Worm (Caenorhabditis elegans) whole organism, young adult: ENCODE measurements around the gene T08B6.9.

Experiments used
- C17E4.6 ChIP-seq: fragments of 200-800 bp; sonication (Bioruptor generic); IDR thresholded peaks from 2 replicates; pipeline ENCODE4 v1.3.6; 2022; ENCODE audit warnings: missing genetic modification reagents, missing genetic modification characterization, missing compliant biosample characterization
- D2030.7 ChIP-seq: fragments of 200-800 bp; sonication (Bioruptor generic); IDR thresholded peaks from 2 replicates; pipeline ENCODE4 v1.3.6; 2022; ENCODE audit warnings: missing genetic modification reagents, missing genetic modification characterization, missing compliant biosample characterization
- F23B12.7 ChIP-seq: sonication (generic microtip); optimal IDR thresholded peaks from 2 replicates; lab custom pipeline; 2017; ENCODE audit warnings: missing genetic modification characterization, mild to moderate bottlenecking, missing compliant biosample characterization, antibody characterized with exemption, moderate library complexity; ENCODE audit not compliant: insufficient read depth
- F33H1.4 ChIP-seq: fragments of 200-800 bp; sonication (Bioruptor generic); IDR thresholded peaks from 2 replicates; pipeline ENCODE4 v1.3.6; 2022; ENCODE audit warnings: missing genetic modification reagents, missing genetic modification characterization, missing compliant biosample characterization
- F39B2.1 ChIP-seq: fragments of 200-800 bp; sonication (Bioruptor generic); IDR thresholded peaks from 2 replicates; pipeline ENCODE4 v1.3.6; 2022; ENCODE audit warnings: missing genetic modification reagents, missing genetic modification characterization, missing compliant biosample characterization
- F52B5.7 ChIP-seq: sonication (generic microtip); optimal IDR thresholded peaks from 2 replicates; lab custom pipeline; 2016; ENCODE audit warnings: mild to moderate bottlenecking, missing genetic modification characterization, missing compliant biosample characterization
- F55B11.4 ChIP-seq: sonication (generic microtip); optimal IDR thresholded peaks from 2 replicates; lab custom pipeline; 2016; ENCODE audit warnings: missing compliant biosample characterization, missing genetic modification characterization, borderline replicate concordance; ENCODE audit not compliant: insufficient read depth
- T26A5.8 ChIP-seq: sonication (generic microtip); optimal IDR thresholded peaks from 2 replicates; lab custom pipeline; 2016; ENCODE audit warnings: missing genetic modification characterization, missing compliant biosample characterization
- Y53G8AR.9 ChIP-seq: fragments of 200-800 bp; sonication (Bioruptor generic); conservative IDR thresholded peaks from 2 replicates; pipeline ENCODE4 v1.3.6; 2022; ENCODE audit warnings: missing genetic modification reagents, missing genetic modification characterization, missing compliant biosample characterization
- ama-1 ChIP-seq, 3 experiments: fragments of 150-350 bp in 1 of 3; sonication (generic microtip) in 2 of 3; optimal IDR thresholded peaks; 2 replicates each; lab custom pipeline; 2014 to 2018; ENCODE audit warnings: missing biosample characterization in 2 of 3, missing genetic modification characterization in 2 of 3, missing genetic modification reagents in 2 of 3
- athp-1 ChIP-seq: sonication (generic microtip); optimal IDR thresholded peaks from 2 replicates; lab custom pipeline; 2017; ENCODE audit warnings: mild to moderate bottlenecking, missing genetic modification characterization, missing compliant biosample characterization
- attf-3 ChIP-seq: fragments of 200-800 bp; sonication (Bioruptor generic); conservative IDR thresholded peaks from 2 replicates; pipeline ENCODE4 v1.3.6; 2022; ENCODE audit warnings: missing genetic modification reagents, missing genetic modification characterization, missing compliant biosample characterization
- attf-6 ChIP-seq: fragments of 200-800 bp; sonication (Bioruptor generic); IDR thresholded peaks from 2 replicates; pipeline ENCODE4 v1.3.6; 2022; ENCODE audit warnings: missing genetic modification reagents, missing genetic modification characterization, missing compliant biosample characterization
- cebp-1 ChIP-seq, 2 experiments: fragments of 200-800 bp in 1 of 2; sonication (Bioruptor generic) in 1 of 2; sonication (generic microtip) in 1 of 2; IDR thresholded peaks in 1 of 2; optimal IDR thresholded peaks in 1 of 2; 2 replicates each; pipeline versions ENCODE4 v1.3.6 to Lab custom; 2017 to 2022; ENCODE audit warnings: missing compliant biosample characterization in 2 of 2, missing genetic modification characterization in 2 of 2, mild to moderate bottlenecking in 1 of 2, missing genetic modification reagents in 1 of 2, moderate library complexity in 1 of 2
- cebp-2 ChIP-seq: fragments of 200-800 bp; sonication (Bioruptor generic); IDR thresholded peaks from 2 replicates; pipeline ENCODE4 v1.3.6; 2022; ENCODE audit warnings: missing genetic modification characterization, missing compliant biosample characterization
- ceh-40 ChIP-seq: fragments of 200-800 bp; sonication (Bioruptor generic); IDR thresholded peaks from 2 replicates; pipeline ENCODE4 v1.3.6; 2022; ENCODE audit warnings: missing genetic modification characterization, missing compliant biosample characterization
- die-1 ChIP-seq: sonication (generic microtip); optimal IDR thresholded peaks from 2 replicates; lab custom pipeline; 2016; ENCODE audit warnings: missing genotype, mild to moderate bottlenecking, missing genetic modification characterization, missing compliant biosample characterization
- dpff-1 ChIP-seq: sonication (generic microtip); optimal IDR thresholded peaks from 2 replicates; lab custom pipeline; 2017; ENCODE audit warnings: mild to moderate bottlenecking, missing genetic modification characterization, missing compliant biosample characterization
- egrh-3 ChIP-seq: fragments of 200-800 bp; sonication (Bioruptor generic); IDR thresholded peaks from 2 replicates; pipeline ENCODE4 v1.3.6; 2022; ENCODE audit warnings: missing genetic modification reagents, missing genetic modification characterization, missing compliant biosample characterization
- ekl-4 ChIP-seq: fragments of 200-800 bp; sonication (Bioruptor generic); IDR thresholded peaks from 2 replicates; pipeline ENCODE4 v1.3.6; 2022; ENCODE audit warnings: missing genetic modification reagents, missing genetic modification characterization, missing compliant biosample characterization
- ets-4 ChIP-seq: fragments of 200-800 bp; sonication (Bioruptor generic); optimal IDR thresholded peaks from 2 replicates; lab custom pipeline; 2018; ENCODE audit warnings: mild to moderate bottlenecking, missing genetic modification characterization, missing compliant biosample characterization
- fkh-3 ChIP-seq: sonication (generic microtip); optimal IDR thresholded peaks from 2 replicates; lab custom pipeline; 2016; ENCODE audit warnings: mild to moderate bottlenecking, missing genetic modification characterization, missing compliant biosample characterization
- him-1 ChIP-seq: sonication (generic microtip); optimal IDR thresholded peaks from 2 replicates; lab custom pipeline; 2016; ENCODE audit warnings: missing genotype, missing genetic modification reagents, missing genetic modification characterization, missing compliant biosample characterization
- hlh-12 ChIP-seq: sonication (generic microtip); optimal IDR thresholded peaks from 2 replicates; lab custom pipeline; 2016; ENCODE audit warnings: missing genetic modification characterization, missing compliant biosample characterization
- hsf-1 ChIP-seq: fragments of 200-800 bp; sonication (Bioruptor generic); IDR thresholded peaks from 2 replicates; pipeline ENCODE4 v1.3.6; 2022; ENCODE audit warnings: missing genetic modification reagents, missing genetic modification characterization, missing compliant biosample characterization
- lin-26 ChIP-seq: fragments of 200-800 bp; sonication (Bioruptor generic); IDR thresholded peaks from 2 replicates; pipeline ENCODE4 v1.3.6; 2022; ENCODE audit warnings: missing genetic modification reagents, missing genetic modification characterization, missing compliant biosample characterization
- lir-1 ChIP-seq: fragments of 200-800 bp; sonication (Bioruptor generic); conservative IDR thresholded peaks from 2 replicates; pipeline ENCODE4 v1.3.6; 2022; ENCODE audit warnings: missing genetic modification reagents, missing genetic modification characterization, missing compliant biosample characterization
- lsy-27 ChIP-seq: sonication (generic microtip); optimal IDR thresholded peaks from 2 replicates; lab custom pipeline; 2017; ENCODE audit warnings: missing genetic modification characterization, mild to moderate bottlenecking, missing compliant biosample characterization, antibody characterized with exemption, missing genotype, borderline replicate concordance; ENCODE audit not compliant: insufficient read depth
- madf-8 ChIP-seq: fragments of 200-800 bp; sonication (Bioruptor generic); conservative IDR thresholded peaks from 2 replicates; pipeline ENCODE4 v1.3.6; 2022; ENCODE audit warnings: missing genetic modification reagents, missing genetic modification characterization, missing compliant biosample characterization
- mcd-1 ChIP-seq: fragments of 200-800 bp; sonication (Bioruptor generic); IDR thresholded peaks from 2 replicates; pipeline ENCODE4 v1.3.6; 2022; ENCODE audit warnings: missing genetic modification reagents, missing genetic modification characterization, missing compliant biosample characterization
- nfya-2 ChIP-seq: fragments of 200-800 bp; sonication (Bioruptor generic); IDR thresholded peaks from 2 replicates; pipeline ENCODE4 v1.3.6; 2022; ENCODE audit warnings: missing genetic modification reagents, missing genetic modification characterization, missing compliant biosample characterization
- nhr-80 ChIP-seq: sonication (generic microtip); optimal IDR thresholded peaks from 2 replicates; lab custom pipeline; 2016; ENCODE audit warnings: missing genetic modification characterization, missing compliant biosample characterization
- pbrm-1 ChIP-seq: fragments of 200-800 bp; sonication (Bioruptor generic); IDR thresholded peaks from 2 replicates; pipeline ENCODE4 v1.3.6; 2022; ENCODE audit warnings: missing genetic modification reagents, missing genetic modification characterization, missing compliant biosample characterization
- pha-4 ChIP-seq: fragments of 150-350 bp; sonication (generic microtip); optimal IDR thresholded peaks from 2 replicates; lab custom pipeline; 2014; ENCODE audit warnings: missing biosample characterization, missing genetic modification reagents, missing genetic modification characterization
- repo-1 ChIP-seq: sonication (generic microtip); optimal IDR thresholded peaks from 2 replicates; lab custom pipeline; 2017; ENCODE audit warnings: mild to moderate bottlenecking, missing genetic modification characterization, missing compliant biosample characterization
- rpc-1 ChIP-seq, 2 experiments: fragments of 150-350 bp in 1 of 2; sonication (generic microtip) in 1 of 2; optimal IDR thresholded peaks; 2 replicates each; lab custom pipeline; 2014 to 2018; ENCODE audit warnings: missing biosample characterization in 1 of 2, missing genetic modification characterization in 1 of 2, missing genetic modification reagents in 1 of 2, missing genotype in 1 of 2
- sdz-38 ChIP-seq: sonication (generic microtip); optimal IDR thresholded peaks from 2 replicates; lab custom pipeline; 2016; ENCODE audit warnings: missing genotype, missing genetic modification characterization, missing compliant biosample characterization
- snpc-3.4 ChIP-seq: sonication (generic microtip); optimal IDR thresholded peaks from 2 replicates; lab custom pipeline; 2017; ENCODE audit warnings: missing genetic modification characterization, mild to moderate bottlenecking, missing compliant biosample characterization, antibody characterized with exemption, moderate library complexity, missing genotype, missing genetic modification reagents
- snpc-4 ChIP-seq, 5 experiments: fragments of 150-350 bp in 1 of 5; sonication (generic microtip) in 4 of 5; optimal IDR thresholded peaks; 2 replicates each; lab custom pipeline; 2014 to 2018; ENCODE audit warnings: missing genetic modification characterization in 5 of 5, missing biosample characterization in 3 of 5, antibody characterized with exemption in 2 of 5, mild to moderate bottlenecking in 2 of 5, missing compliant biosample characterization in 2 of 5, missing genotype in 2 of 5, moderate library complexity in 2 of 5, missing genetic modification reagents in 1 of 5
- tbp1 ChIP-seq: fragments of 200-800 bp; sonication (Bioruptor generic); optimal IDR thresholded peaks from 2 replicates; lab custom pipeline; 2018; ENCODE audit warnings: mild to moderate bottlenecking, missing genetic modification characterization, missing compliant biosample characterization
- unc-62 ChIP-seq: fragments of 150-350 bp; optimal IDR thresholded peaks from 2 replicates; lab custom pipeline; 2014; ENCODE audit warnings: missing biosample characterization, missing genetic modification reagents, missing genetic modification characterization
- zfh-2 ChIP-seq: fragments of 200-800 bp; sonication (Bioruptor generic); conservative IDR thresholded peaks from 2 replicates; pipeline ENCODE4 v1.3.6; 2022; ENCODE audit warnings: missing genetic modification reagents, missing genetic modification characterization, missing compliant biosample characterization
- ztf-18 ChIP-seq: sonication (generic microtip); optimal IDR thresholded peaks from 2 replicates; lab custom pipeline; 2016; ENCODE audit warnings: missing genotype, mild to moderate bottlenecking, missing genetic modification characterization, missing compliant biosample characterization
- ztf-25 ChIP-seq: fragments of 200-800 bp; sonication (Bioruptor generic); IDR thresholded peaks from 2 replicates; pipeline ENCODE4 v1.3.6; 2022; ENCODE audit warnings: missing genetic modification reagents, missing genetic modification characterization, missing compliant biosample characterization
- ztf-26 ChIP-seq: sonication (generic microtip); optimal IDR thresholded peaks from 2 replicates; lab custom pipeline; 2017; ENCODE audit warnings: missing genetic modification characterization, missing compliant biosample characterization
- ztf-28 ChIP-seq: fragments of 200-800 bp; sonication (Bioruptor generic); IDR thresholded peaks from 2 replicates; pipeline ENCODE4 v1.3.6; 2022; ENCODE audit warnings: missing genetic modification reagents, missing genetic modification characterization, missing compliant biosample characterization

T08B6.9 gene

ce11 chrIV:4880634-4881033, 10.0 kb upstream of the T08B6.9 start (continued):
- peak; percentile 77 for TF ChIP-seq lir-1 (GFP tag; lab: Robert Waterston, UW)
- TF ChIP-seq die-1, result no peak
- TF ChIP-seq F23B12.7 (tag; lab: Kevin White, UChicago), result peak; percentile 73
- TF ChIP-seq ama-1 (optimal IDR thresholded peaks at IDR 0.05; lab: Kevin White, UChicago), result peak; percentile 48
- no peak for TF ChIP-seq ama-1 (GFP tag; optimal IDR thresholded peaks at IDR 0.05; lab: Kevin White, UChicago)
- peak; percentile 46 for TF ChIP-seq madf-8
- TF ChIP-seq D2030.7 (GFP tag; lab: Robert Waterston, UW), result peak; percentile 98
- no peak for TF ChIP-seq zfh-2 (GFP tag; lab: Robert Waterston, UW)
- peak; percentile 92 for TF ChIP-seq him-1 (tag; lab: Kevin White, UChicago)
- peak; percentile 40; the same call in 1 of the 2 replicates for TF ChIP-seq lin-26 (GFP tag; lab: Robert Waterston, UW)
- TF ChIP-seq F39B2.1 (GFP tag; lab: Robert Waterston, UW), result no peak; the same call in 1 of the 2 replicates
- TF ChIP-seq sdz-38 (tag; lab: Kevin White, UChicago), result no peak
- peak; percentile 99 for TF ChIP-seq snpc-4 (GFP tag; optimal IDR thresholded peaks at IDR 0.05; lab: Kevin White, UChicago)
- peak; percentile 98 to 99 (median 98) for TF ChIP-seq snpc-4 (tag; optimal IDR thresholded peaks at IDR 0.05; lab: Kevin White, UChicago)
- TF ChIP-seq F33H1.4 (GFP tag; lab: Robert Waterston, UW), result peak; percentile 65
- TF ChIP-seq ekl-4 (GFP tag; lab: Robert Waterston, UW), result peak; percentile 87
- TF ChIP-seq cebp-1 (GFP tag; IDR thresholded peaks at IDR 0.05; lab: Robert Waterston, UW), result no peak
- no peak for TF ChIP-seq cebp-1 (tag; optimal IDR thresholded peaks at IDR 0.05; lab: Kevin White, UChicago)
- TF ChIP-seq nfya-2 (GFP tag; lab: Robert Waterston, UW), result no peak
- TF ChIP-seq Y53G8AR.9 (GFP tag; lab: Robert Waterston, UW), result peak; percentile 78
- peak; percentile 97 for TF ChIP-seq snpc-3.4 (tag; lab: Kevin White, UChicago)

- TF ChIP-seq dpff-1 (tag; lab: Kevin White, UChicago) (no peak), athp-1 (tag; lab: Kevin White, UChicago) (no peak), fkh-3 (tag; lab: Kevin White, UChicago) (no peak), ztf-25 (GFP tag; lab: Robert Waterston, UW) (no peak), unc-62 (GFP tag; lab: Kevin White, UChicago) (no peak), T26A5.8 (tag; lab: Kevin White, UChicago) (no peak), repo-1 (no peak), sdz-38 (tag; lab: Kevin White, UChicago) (no peak), pbrm-1 (GFP tag; lab: Robert Waterston, UW) (no peak), F52B5.7 (no peak), ztf-26 (tag; lab: Kevin White, UChicago) (no peak), nhr-80 (tag; lab: Kevin White, UChicago) (no peak), ets-4 (no peak), ztf-28 (GFP tag; lab: Robert Waterston, UW) (no peak), attf-3 (GFP tag; lab: Robert Waterston, UW) (no peak), ceh-40 (GFP tag; lab: Robert Waterston, UW) (no peak)
Observed at ce11 chrIV:4883984-4884383, 6.7 kb upstream of the T08B6.9 start, which contains the start of gene str-166. Gene str-166 (plus strand): TSS chrIV:4884284.

- no peak for TF ChIP-seq hlh-12 (tag; lab: Kevin White, UChicago)
- no peak for TF ChIP-seq egrh-3
- TF ChIP-seq tbp1 (GFP tag; lab: Kevin White, UChicago), result peak; percentile 80
- no peak for TF ChIP-seq cebp-2 (GFP tag; lab: Robert Waterston, UW)
- peak; percentile 83 for TF ChIP-seq attf-6 (GFP tag; lab: Robert Waterston, UW)
- TF ChIP-seq rpc-1 (optimal IDR thresholded peaks at IDR 0.05; lab: Kevin White, UChicago), result peak; percentile 62
- peak; percentile 82 for TF ChIP-seq rpc-1 (tag; optimal IDR thresholded peaks at IDR 0.05; lab: Kevin White, UChicago)
- TF ChIP-seq C17E4.6 (GFP tag; lab: Robert Waterston, UW), result peak; percentile 44; the same call in 1 of the 2 replicates
- TF ChIP-seq pha-4 (tag; lab: Kevin White, UChicago), result no peak
- TF ChIP-seq mcd-1 (GFP tag; lab: Robert Waterston, UW), result no peak
- TF ChIP-seq F55B11.4 (tag; lab: Kevin White, UChicago), result no peak
- TF ChIP-seq lsy-27 (tag; lab: Kevin White, UChicago), result no peak
- peak; percentile 23 for TF ChIP-seq ztf-18 (tag; lab: Kevin White, UChicago)
- no peak for TF ChIP-seq hsf-1 (GFP tag; lab: Robert Waterston, UW)
Observed at ce11 chrIV:4885435-4885834, 5.2 kb upstream of the T08B6.9 start.
